Worm (Caenorhabditis elegans): Measurements from ENCODE around the gene fbxb-24.

Gene fbxb-24

ce11 chrIII:11916260-11916659, 7.5 kb downstream of the fbxb-24 start:
- TF ChIP-seq cey-2 (tag; optimal IDR thresholded peaks at IDR 0.05; ENCODE audit: borderline replicate concordance, insufficient read depth) (no peak), spr-1 (tag; optimal IDR thresholded peaks at IDR 0.05) (no peak), set-16 (GFP tag; IDR thresholded peaks at IDR 0.05) (peak; percentile 86), tag-97 (GFP tag; IDR thresholded peaks at IDR 0.05) (no peak), nhr-102 (tag; optimal IDR thresholded peaks at IDR 0.05) (no peak), zfp-2 (tag; optimal IDR thresholded peaks at IDR 0.05) (no peak), saeg-2 (GFP tag; IDR thresholded peaks at IDR 0.05) (no peak), T26A8.4 (GFP tag; IDR thresholded peaks at IDR 0.05) (no peak)

- no peak for TF ChIP-seq unc-62 (GFP tag; optimal IDR thresholded peaks at IDR 0.05 in 1 of 2)
- no peak for TF ChIP-seq unc-62 (tag; optimal IDR thresholded peaks at IDR 0.05)
- TF ChIP-seq lir-3 (tag; optimal IDR thresholded peaks at IDR 0.05) = no peak
- TF ChIP-seq lin-29 (GFP tag; IDR thresholded peaks at IDR 0.05) = no peak
- TF ChIP-seq attf-4 (tag; optimal IDR thresholded peaks at IDR 0.05) = no peak
- peak; percentile 90 for TF ChIP-seq aha-1 (tag)
- peak; percentile 56 for TF ChIP-seq set-16 (GFP tag; IDR thresholded peaks at IDR 0.05)
Measured at ce11 chrIII:11917090-11917489, 8.3 kb downstream of the fbxb-24 start.

ce11 chrIII:11917525-11917924, 8.8 kb downstream of the fbxb-24 start:
- TF ChIP-seq mdt-29 (GFP tag; IDR thresholded peaks at IDR 0.05) (no peak), mes-2 (tag; optimal IDR thresholded peaks at IDR 0.05; ENCODE audit: poor library complexity, severe bottlenecking) (peak; percentile 45), lin-38 (GFP tag; IDR thresholded peaks at IDR 0.05) (0 out of 2 replicates have a peak, but pooled peaks have one; percentile 25), lir-3 (tag; optimal IDR thresholded peaks at IDR 0.05) (no peak), aha-1 (tag) (peak; percentile 9)

- no peak for TF ChIP-seq mdl-1 (tag; optimal IDR thresholded peaks at IDR 0.05)
- TF ChIP-seq mes-2 (tag; optimal IDR thresholded peaks at IDR 0.05; ENCODE audit: poor library complexity, severe bottlenecking) = peak; percentile 61
- no peak for TF ChIP-seq F49E8.2 (tag; optimal IDR thresholded peaks at IDR 0.05; ENCODE audit: borderline replicate concordance)
- no peak for TF ChIP-seq nhr-76 (tag; optimal IDR thresholded peaks at IDR 0.05)
- TF ChIP-seq aha-1 (tag) = peak; percentile 52
- TF ChIP-seq pha-4 (GFP tag; IDR thresholded peaks at IDR 0.05) = 0 out of 2 replicates have a peak, but pooled peaks have one; percentile 27
- TF ChIP-seq pha-4 (tag; optimal IDR thresholded peaks at IDR 0.05) = no peak
- TF ChIP-seq ceh-28 (tag; optimal IDR thresholded peaks at IDR 0.05) = no peak
- 0 out of 2 replicates have a peak, but pooled peaks have one; percentile 30 for TF ChIP-seq zfp-3 (GFP tag; conservative IDR thresholded peaks at IDR 0.05)
- TF ChIP-seq mep-1 (tag; optimal IDR thresholded peaks at IDR 0.05) = peak; percentile 21
- TF ChIP-seq nhr-111 (GFP tag; optimal IDR thresholded peaks at IDR 0.05) = no peak
- no peak for TF ChIP-seq daf-16 (GFP tag; optimal IDR thresholded peaks at IDR 0.05)
- peak; percentile 11 for TF ChIP-seq daf-16 (tag; optimal IDR thresholded peaks at IDR 0.05)
- TF ChIP-seq nhr-48 (tag; optimal IDR thresholded peaks at IDR 0.05) = no peak
- peak; percentile 19; the same call in 1 of the 2 replicates for TF ChIP-seq lin-38 (GFP tag; IDR thresholded peaks at IDR 0.05)
- peak; percentile 13 for TF ChIP-seq F10B5.3 (tag; optimal IDR thresholded peaks at IDR 0.05)
- TF ChIP-seq spr-1 (tag; optimal IDR thresholded peaks at IDR 0.05) = peak; percentile 18
- TF ChIP-seq lsy-2 (tag; optimal IDR thresholded peaks at IDR 0.05) = peak in 1 of 2 experiments; percentile 30
- TF ChIP-seq hlh-11 (tag; optimal IDR thresholded peaks at IDR 0.05) = peak; percentile 5
- TF ChIP-seq mxl-2 (GFP tag; conservative IDR thresholded peaks at IDR 0.05) = no peak
- no peak for TF ChIP-seq dmd-8 (GFP tag; IDR thresholded peaks at IDR 0.05)
- TF ChIP-seq ama-1 (optimal IDR thresholded peaks at IDR 0.05) = peak; percentile 12
- TF ChIP-seq unc-62 (GFP tag; optimal IDR thresholded peaks at IDR 0.05 in 1 of 2) = no peak
- no peak for TF ChIP-seq unc-62 (tag; optimal IDR thresholded peaks at IDR 0.05)
- peak; percentile 18 for TF ChIP-seq dpl-1 (GFP tag; optimal IDR thresholded peaks at IDR 0.05)
- TF ChIP-seq dve-1 (tag; optimal IDR thresholded peaks at IDR 0.05; ENCODE audit: insufficient read depth) = peak; percentile 47
- no peak for TF ChIP-seq egl-27 (tag; optimal IDR thresholded peaks at IDR 0.05)
- TF ChIP-seq php-3 (GFP tag; IDR thresholded peaks at IDR 0.05) = peak; percentile 49; the same call in 1 of the 2 replicates
- peak; percentile 55 for TF ChIP-seq Y5F2A.4 (GFP tag; optimal IDR thresholded peaks at IDR 0.05)
- TF ChIP-seq T26A8.4 (GFP tag; IDR thresholded peaks at IDR 0.05) = peak; percentile 56
Measured at ce11 chrIII:11918247-11918769, 9.5 kb downstream of the fbxb-24 start, which contains the start of gene znf-593. Gene znf-593, minus strand, starts transcription at chrIII:11918719.

Data from whole organism, L4 larva.